Worm (Caenorhabditis elegans) whole organism, young adult: ENCODE data around the gene C17G10.13.

ENCODE experiments used
- B0336.3 ChIP-seq: fragments of 200-800 bp; sonication (Bioruptor generic); IDR thresholded peaks from 2 replicates; pipeline ENCODE4 v1.3.6; 2022; ENCODE audit warnings: missing genetic modification characterization, missing compliant biosample characterization
- ama-1 ChIP-seq, 3 experiments: fragments of 150-350 bp in 1 of 3; sonication (generic microtip) in 2 of 3; optimal IDR thresholded peaks; 2 replicates each; lab custom pipeline; 2014 to 2018; ENCODE audit warnings: missing biosample characterization in 2 of 3, missing genetic modification characterization in 2 of 3, missing genetic modification reagents in 2 of 3
- dpff-1 ChIP-seq: sonication (generic microtip); optimal IDR thresholded peaks from 2 replicates; lab custom pipeline; 2017; ENCODE audit warnings: mild to moderate bottlenecking, missing genetic modification characterization, missing compliant biosample characterization
- hmg-20 ChIP-seq: fragments of 200-800 bp; sonication (Bioruptor generic); IDR thresholded peaks from 2 replicates; pipeline ENCODE4 v1.3.6; 2022; ENCODE audit warnings: missing genetic modification reagents, missing genetic modification characterization, missing compliant biosample characterization
- lsy-27 ChIP-seq: sonication (generic microtip); optimal IDR thresholded peaks from 2 replicates; lab custom pipeline; 2017; ENCODE audit warnings: missing genetic modification characterization, mild to moderate bottlenecking, missing compliant biosample characterization, antibody characterized with exemption, missing genotype, borderline replicate concordance; ENCODE audit not compliant: insufficient read depth
- nfya-1 ChIP-seq: sonication (generic microtip); optimal IDR thresholded peaks from 2 replicates; lab custom pipeline; 2017; ENCODE audit warnings: antibody characterized with exemption, missing compliant biosample characterization, missing genetic modification characterization, borderline replicate concordance; ENCODE audit not compliant: insufficient read depth
- unc-130 ChIP-seq: sonication (generic microtip); optimal IDR thresholded peaks from 2 replicates; lab custom pipeline; 2016; ENCODE audit warnings: missing genetic modification reagents, missing genetic modification characterization, missing compliant biosample characterization
- unc-62 ChIP-seq: fragments of 150-350 bp; optimal IDR thresholded peaks from 2 replicates; lab custom pipeline; 2014; ENCODE audit warnings: missing biosample characterization, missing genetic modification reagents, missing genetic modification characterization

DNA sequence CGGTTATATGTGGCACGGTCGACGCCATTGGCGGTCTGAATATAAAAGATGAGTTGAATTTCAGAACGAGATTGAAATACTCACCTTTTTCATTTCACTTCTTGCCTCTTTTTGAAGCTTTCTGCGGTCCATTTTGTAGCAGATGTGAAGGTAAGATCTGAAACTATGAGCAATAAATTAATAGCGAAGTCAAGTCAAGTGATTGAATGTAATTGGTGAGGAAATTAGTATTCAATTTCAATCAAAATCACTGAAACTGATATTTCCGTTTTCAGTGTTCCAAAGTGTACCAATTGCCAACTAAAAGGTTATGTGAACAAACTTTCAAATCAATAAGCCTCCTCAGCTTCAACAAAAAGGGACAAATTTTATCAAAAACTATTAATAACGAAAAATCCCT is 47.9 kb downstream of the C17G10.13 start, which contains the start of gene C17C3.24:
- no peak for TF ChIP-seq unc-130 (GFP tag; lab: Kevin White, UChicago)
- TF ChIP-seq dpff-1 (tag; lab: Kevin White, UChicago), result no peak
- TF ChIP-seq B0336.3, result no peak
- TF ChIP-seq hmg-20 (GFP tag; lab: Robert Waterston, UW), result no peak
- no peak for TF ChIP-seq unc-62 (GFP tag; lab: Kevin White, UChicago)
- no peak for TF ChIP-seq nfya-1 (tag; lab: Kevin White, UChicago)
- TF ChIP-seq lsy-27 (tag; lab: Kevin White, UChicago), result no peak
- no peak for TF ChIP-seq ama-1 (optimal IDR thresholded peaks at IDR 0.05; lab: Kevin White, UChicago)
- TF ChIP-seq ama-1 (GFP tag; optimal IDR thresholded peaks at IDR 0.05; lab: Kevin White, UChicago), result no peak
